Fruit fly (Drosophila melanogaster) whole organism: ENCODE results near the gene Hel25E.

Source experiments
- pan ChIP-seq: fragments of >200 bp; optimal IDR thresholded peaks from 2 replicates; lab custom pipeline; 2017
- psq ChIP-seq: fragments of >200 bp; optimal IDR thresholded peaks from 2 replicates; lab custom pipeline; 2017

DNA sequence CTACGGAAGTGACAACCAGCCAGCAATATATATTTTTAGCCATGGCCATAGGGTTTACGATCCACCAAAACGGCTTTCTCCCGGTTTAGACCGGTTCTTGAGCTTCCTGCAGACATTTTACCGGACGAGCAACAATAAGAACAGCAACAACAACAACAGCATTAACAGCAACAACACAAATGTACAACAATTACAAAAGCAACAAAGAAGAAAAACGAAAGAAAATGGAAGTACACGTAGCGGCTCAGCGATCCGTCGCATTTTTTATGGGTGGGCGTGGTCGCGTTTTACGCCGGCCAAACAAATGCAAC is 4.0 kb upstream of the Hel25E start:
- TF ChIP-seq psq (lab: Kevin White, UChicago), result no peak
- TF ChIP-seq pan (lab: Kevin White, UChicago), result no peak
